Worm (Caenorhabditis elegans) whole organism, early embryonic: ENCODE measurements around the gene cdk-11.1.

Experiments
- aly-1 ChIP-seq: sonication (generic microtip); optimal IDR thresholded peaks from 2 replicates; lab custom pipeline; 2016; ENCODE audit warnings: missing genetic modification characterization, missing compliant biosample characterization
- ceh-36 ChIP-seq: sonication (generic microtip); optimal IDR thresholded peaks from 2 replicates; lab custom pipeline; 2016; ENCODE audit warnings: missing genetic modification characterization, inconsistent platforms, missing compliant biosample characterization
- pes-1 ChIP-seq: fragments of 200-800 bp; sonication (Bioruptor generic); IDR thresholded peaks from 2 replicates; pipeline ENCODE4 v1.3.6; 2022; ENCODE audit warnings: missing genetic modification reagents, missing genetic modification characterization, missing compliant biosample characterization

ce11 chrII:7651171-7651570, 47.9 kb upstream of the cdk-11.1 start, which contains the start of gene pde-4:
- TF ChIP-seq ceh-36 (tag; lab: Kevin White, UChicago) (no peak), aly-1 (no peak), pes-1 (GFP tag; lab: Robert Waterston, UW) (no peak)
